Fruit fly (Drosophila melanogaster) whole organism, embryonic: ENCODE measurements around the gene Torsin.
A peak's percentile ranks its signal among the peaks of the same experiment; 100 is the strongest.

Source experiments
- CG13287 ChIP-seq: fragments of 200-800 bp; sonication (Bioruptor generic); IDR thresholded peaks from 2 replicates; pipeline ENCODE4 v1.3.6; 2022; ENCODE audit warnings: missing biosample characterization, missing genetic modification characterization; ENCODE audit not compliant: partially characterized antibody
- CG14441 ChIP-seq: fragments of 200-800 bp; sonication (Bioruptor generic); IDR thresholded peaks from 2 replicates; pipeline ENCODE4 v1.3.6; 2022; ENCODE audit warnings: missing biosample characterization, missing genetic modification characterization
- CG1647 ChIP-seq: fragments of 200-800 bp; sonication (Bioruptor generic); optimal IDR thresholded peaks from 3 replicates; lab custom pipeline; 2016; ENCODE audit warnings: missing biosample characterization, missing genetic modification characterization
- CG17802 ChIP-seq: fragments of 200-800 bp; sonication (Bioruptor generic); optimal IDR thresholded peaks from 2 replicates; lab custom pipeline; 2018; ENCODE audit warnings: missing biosample characterization, mild to moderate bottlenecking, missing genetic modification characterization, moderate library complexity
- CG17829 ChIP-seq: fragments of 200-800 bp; optimal IDR thresholded peaks from 2 replicates; lab custom pipeline; 2019; ENCODE audit warnings: missing biosample characterization, mild to moderate bottlenecking, missing genetic modification characterization, moderate library complexity
- CG31365 ChIP-seq: fragments of 200-800 bp; sonication (Bioruptor generic); optimal IDR thresholded peaks from 2 replicates; lab custom pipeline; 2018; ENCODE audit warnings: missing biosample characterization, mild to moderate bottlenecking, missing genetic modification characterization
- CG3281 ChIP-seq: fragments of 200-800 bp; sonication (Bioruptor generic); optimal IDR thresholded peaks from 3 replicates; lab custom pipeline; 2017; ENCODE audit warnings: missing biosample characterization, mild to moderate bottlenecking, missing genetic modification characterization
- CG3838 ChIP-seq: fragments of 200-800 bp; sonication (Bioruptor generic); optimal IDR thresholded peaks from 3 replicates; lab custom pipeline; 2016; ENCODE audit warnings: missing biosample characterization, missing genetic modification characterization
- CG3995 ChIP-seq: fragments of 200-800 bp; sonication (Bioruptor generic); optimal IDR thresholded peaks from 3 replicates; lab custom pipeline; 2016; ENCODE audit warnings: missing biosample characterization, missing genetic modification characterization
- CG4282 ChIP-seq: fragments of 200-800 bp; sonication (Bioruptor generic); optimal IDR thresholded peaks from 2 replicates; lab custom pipeline; 2016; ENCODE audit warnings: missing biosample characterization, missing genetic modification characterization
- CG43689 ChIP-seq: fragments of 200-800 bp; sonication (Bioruptor generic); IDR thresholded peaks from 2 replicates; pipeline ENCODE4 v1.3.6; 2022; ENCODE audit warnings: missing biosample characterization, missing genetic modification characterization
- CG4617 ChIP-seq: fragments of 200-800 bp; sonication (Bioruptor generic); optimal IDR thresholded peaks from 3 replicates; lab custom pipeline; 2016; ENCODE audit warnings: missing biosample characterization, missing genetic modification characterization, borderline replicate concordance
- CG6272 ChIP-seq: fragments of 200-800 bp; sonication (Bioruptor generic); IDR thresholded peaks from 2 replicates; pipeline ENCODE4 v1.3.6; 2022; ENCODE audit warnings: missing biosample characterization, missing genetic modification characterization
- CG7963 ChIP-seq: fragments of 200-800 bp; sonication (Bioruptor generic); IDR thresholded peaks from 3 replicates; pipeline ENCODE4 v1.3.6; 2022; ENCODE audit warnings: missing biosample characterization, missing genetic modification characterization; ENCODE audit not compliant: partially characterized antibody
- CG8290 ChIP-seq, 3 experiments: fragments of 200-800 bp; sonication (Bioruptor generic); optimal IDR thresholded peaks; 2 replicates each; lab custom pipeline; 2016 to 2019; ENCODE audit warnings: missing biosample characterization in 3 of 3, missing genetic modification characterization in 3 of 3, mild to moderate bottlenecking in 2 of 3, moderate library complexity in 1 of 3
- CG9797 ChIP-seq: fragments of 200-800 bp; sonication (Bioruptor generic); optimal IDR thresholded peaks from 3 replicates; lab custom pipeline; 2018; ENCODE audit warnings: missing biosample characterization, mild to moderate bottlenecking, missing genetic modification characterization
- Dp ChIP-seq: fragments of 200-800 bp; sonication (Bioruptor generic); optimal IDR thresholded peaks from 2 replicates; lab custom pipeline; 2018; ENCODE audit warnings: missing biosample characterization, mild to moderate bottlenecking, missing genetic modification characterization, moderate library complexity
- HHEX ChIP-seq: fragments of 200-800 bp; sonication (Bioruptor generic); optimal IDR thresholded peaks from 3 replicates; lab custom pipeline; 2017; ENCODE audit warnings: missing biosample characterization, mild to moderate bottlenecking, missing genetic modification characterization, missing genetic modification reagents
- HLH54F ChIP-seq: fragments of 200-800 bp; sonication (Bioruptor generic); optimal IDR thresholded peaks from 3 replicates; lab custom pipeline; 2016; ENCODE audit warnings: missing biosample characterization, missing genetic modification characterization
- Hmr ChIP-seq: fragments of 200-800 bp; sonication (Bioruptor generic); optimal IDR thresholded peaks from 3 replicates; lab custom pipeline; 2017; ENCODE audit warnings: mild to moderate bottlenecking, missing biosample characterization, missing genetic modification reagents, missing genetic modification characterization
- Hmx ChIP-seq: fragments of 200-800 bp; sonication (Bioruptor generic); optimal IDR thresholded peaks from 2 replicates; lab custom pipeline; 2016; ENCODE audit warnings: missing biosample characterization, missing genetic modification characterization
- Hr51 ChIP-seq, 2 experiments: fragments of 200-800 bp; sonication (Bioruptor generic); optimal IDR thresholded peaks; 2 replicates in 1 of 2; 3 replicates in 1 of 2; lab custom pipeline; 2016 to 2018; ENCODE audit warnings: missing biosample characterization in 2 of 2, missing genetic modification characterization in 2 of 2, mild to moderate bottlenecking in 1 of 2, moderate library complexity in 1 of 2
- Mes4 ChIP-seq: fragments of 200-800 bp; sonication (Bioruptor generic); optimal IDR thresholded peaks from 2 replicates; lab custom pipeline; 2016; ENCODE audit warnings: missing biosample characterization, missing genetic modification characterization
- NC2α ChIP-seq: fragments of 200-800 bp; sonication (Bioruptor generic); optimal IDR thresholded peaks from 2 replicates; lab custom pipeline; 2016; ENCODE audit warnings: missing biosample characterization, missing genetic modification characterization
- Pdp1 ChIP-seq, 2 experiments: fragments of 200-800 bp; sonication (Bioruptor generic); optimal IDR thresholded peaks; 3 replicates each; lab custom pipeline; 2016; ENCODE audit warnings: missing biosample characterization in 2 of 2, missing genetic modification characterization in 2 of 2, mild to moderate bottlenecking in 1 of 2, moderate library complexity in 1 of 2
- Ssrp ChIP-seq: fragments of 200-800 bp; sonication (Bioruptor generic); optimal IDR thresholded peaks from 2 replicates; lab custom pipeline; 2018; ENCODE audit warnings: missing biosample characterization, mild to moderate bottlenecking, missing genetic modification characterization, moderate library complexity
- TFAM ChIP-seq: fragments of 200-800 bp; sonication (Bioruptor generic); optimal IDR thresholded peaks from 2 replicates; lab custom pipeline; 2017; ENCODE audit warnings: missing biosample characterization, missing genetic modification characterization, inconsistent platforms
- YL-1 ChIP-seq: fragments of 200-800 bp; sonication (Bioruptor generic); optimal IDR thresholded peaks from 3 replicates; lab custom pipeline; 2017; ENCODE audit warnings: missing biosample characterization, mild to moderate bottlenecking, missing genetic modification characterization
- dimm ChIP-seq: fragments of 200-800 bp; sonication (Bioruptor generic); IDR thresholded peaks from 2 replicates; pipeline ENCODE4 v1.3.6; 2022; ENCODE audit warnings: missing biosample characterization, missing genetic modification characterization
- dm ChIP-seq: fragments of 200-800 bp; sonication (Bioruptor generic); optimal IDR thresholded peaks from 3 replicates; lab custom pipeline; 2016; ENCODE audit warnings: missing biosample characterization, missing genetic modification characterization
- ems ChIP-seq: fragments of 200-800 bp; sonication (Bioruptor generic); optimal IDR thresholded peaks from 3 replicates; lab custom pipeline; 2016; ENCODE audit warnings: missing biosample characterization, missing genetic modification characterization
- gce ChIP-seq: fragments of 200-800 bp; sonication (Bioruptor generic); IDR thresholded peaks from 3 replicates; pipeline ENCODE4 v1.3.6; 2022; ENCODE audit warnings: missing biosample characterization, missing genetic modification characterization
- gem ChIP-seq: fragments of 200-800 bp; sonication (Bioruptor generic); optimal IDR thresholded peaks from 2 replicates; lab custom pipeline; 2019; ENCODE audit warnings: missing biosample characterization, mild to moderate bottlenecking, missing genetic modification characterization, moderate library complexity
- gro ChIP-seq: fragments of 200-800 bp; sonication (Bioruptor generic); optimal IDR thresholded peaks from 2 replicates; lab custom pipeline; 2016; ENCODE audit warnings: missing biosample characterization, missing genetic modification characterization
- hth ChIP-seq: fragments of >200 bp; optimal IDR thresholded peaks from 2 replicates; lab custom pipeline; 2017; ENCODE audit warnings: inconsistent platforms
- inv ChIP-seq: fragments of 200-800 bp; sonication (Bioruptor generic); IDR thresholded peaks from 2 replicates; pipeline ENCODE4 v1.3.6; 2022; ENCODE audit warnings: missing biosample characterization, missing genetic modification characterization; ENCODE audit not compliant: partially characterized antibody
- jing ChIP-seq: fragments of 200-800 bp; sonication (Bioruptor generic); optimal IDR thresholded peaks from 2 replicates; lab custom pipeline; 2018; ENCODE audit warnings: missing biosample characterization, mild to moderate bottlenecking, missing genetic modification characterization
- lilli ChIP-seq: fragments of 200-800 bp; sonication (Bioruptor generic); optimal IDR thresholded peaks from 3 replicates; lab custom pipeline; 2016; ENCODE audit warnings: missing biosample characterization, missing genetic modification characterization
- lmd ChIP-seq: fragments of 200-800 bp; sonication (Bioruptor generic); IDR thresholded peaks from 2 replicates; pipeline ENCODE4 v1.3.6; 2022; ENCODE audit warnings: missing biosample characterization, missing genetic modification characterization
- mld ChIP-seq: fragments of 200-800 bp; sonication (Bioruptor generic); IDR thresholded peaks from 3 replicates; pipeline ENCODE4 v1.3.6; 2022; ENCODE audit warnings: missing biosample characterization, missing genetic modification characterization; ENCODE audit not compliant: partially characterized antibody
- pan ChIP-seq, 4 experiments: fragments of >200 bp in 3 of 4; fragments of 200-800 bp in 1 of 4; sonication (Bioruptor generic) in 1 of 4; optimal IDR thresholded peaks in 3 of 4; IDR thresholded peaks in 1 of 4; 2 replicates each; pipeline versions ENCODE4 v1.3.6 to Lab custom; 2017 to 2022; ENCODE audit warnings: missing biosample characterization in 2 of 4, missing genetic modification characterization in 2 of 4, mixed read lengths in 1 of 4
- peb ChIP-seq: fragments of 200-800 bp; sonication (Bioruptor generic); IDR thresholded peaks from 2 replicates; pipeline ENCODE4 v1.3.6; 2022; ENCODE audit warnings: missing biosample characterization, missing genetic modification characterization
- phol ChIP-seq: fragments of 200-800 bp; sonication (Bioruptor generic); optimal IDR thresholded peaks from 3 replicates; lab custom pipeline; 2018; ENCODE audit warnings: missing biosample characterization, mild to moderate bottlenecking, missing genetic modification characterization, moderate library complexity
- prd ChIP-seq, 3 experiments: fragments of >200 bp in 2 of 3; fragments of 200-800 bp in 1 of 3; sonication (Bioruptor generic) in 1 of 3; optimal IDR thresholded peaks in 2 of 3; IDR thresholded peaks in 1 of 3; 2 replicates in 2 of 3; 3 replicates in 1 of 3; pipeline versions ENCODE4 v1.3.6 to Lab custom; 2017 to 2022; ENCODE audit warnings: missing biosample characterization in 1 of 3, missing genetic modification characterization in 1 of 3
- row ChIP-seq: fragments of 200-800 bp; sonication (Bioruptor generic); IDR thresholded peaks from 3 replicates; pipeline ENCODE4 v1.3.6; 2022; ENCODE audit warnings: missing biosample characterization, missing genetic modification characterization
- ssp ChIP-seq: fragments of 200-800 bp; sonication (Bioruptor generic); IDR thresholded peaks from 2 replicates; pipeline ENCODE4 v1.3.6; 2022; ENCODE audit warnings: missing biosample characterization, missing genetic modification characterization
- tgo ChIP-seq: fragments of 200-800 bp; sonication (Bioruptor generic); IDR thresholded peaks from 3 replicates; pipeline ENCODE4 v1.3.6; 2022; ENCODE audit warnings: missing biosample characterization, missing genetic modification characterization
- vnd ChIP-seq: fragments of 200-800 bp; sonication (Bioruptor generic); IDR thresholded peaks from 3 replicates; pipeline ENCODE4 v1.3.6; 2022; ENCODE audit warnings: missing biosample characterization, missing genetic modification characterization; ENCODE audit not compliant: partially characterized antibody
- wdn ChIP-seq: fragments of 200-800 bp; sonication (Bioruptor generic); IDR thresholded peaks from 2 replicates; pipeline ENCODE4 v1.3.6; 2022; ENCODE audit warnings: missing biosample characterization, missing genetic modification characterization

The Torsin gene

dm6 chrX:4649751-4650150 is at the start of gene Torsin, which contains the start of gene Cbp80 (continued):
- TF ChIP-seq vnd (peak; percentile 93), gem (tag; lab: Kevin White, UChicago) (no peak), lmd (GFP tag; lab: Robert Waterston, UW) (0 out of 2 replicates have a peak, but pooled peaks have one; percentile 20), jing (GFP tag; lab: Kevin White, UChicago) (no peak), YL-1 (GFP tag; lab: Kevin White, UChicago) (peak; percentile 7), Pdp1 (GFP tag; optimal IDR thresholded peaks at IDR 0.05; lab: Kevin White, UChicago) (peak in 1 of 2 experiments; percentile 44), HLH54F (GFP tag; lab: Kevin White, UChicago) (no peak), TFAM (GFP tag; lab: Kevin White, UChicago) (no peak), CG3995 (peak; percentile 86), HHEX (GFP tag; lab: Kevin White, UChicago) (no peak), CG4282 (GFP tag; lab: Kevin White, UChicago) (no peak), CG4617 (GFP tag; lab: Kevin White, UChicago) (peak; percentile 12), Hmx (GFP tag; lab: Kevin White, UChicago) (no peak), peb (GFP tag; lab: Robert Waterston, UW) (0 out of 2 replicates have a peak, but pooled peaks have one; percentile 15), CG8290 (GFP tag; optimal IDR thresholded peaks at IDR 0.05; lab: Kevin White, UChicago) (no peak), CG8290 (tag; optimal IDR thresholded peaks at IDR 0.05; lab: Kevin White, UChicago) (no peak), CG14441 (GFP tag; lab: Robert Waterston, UW) (0 out of 2 replicates have a peak, but pooled peaks have one; percentile 31), hth (lab: Kevin White, UChicago) (no peak), lilli (peak; percentile 30), prd (optimal IDR thresholded peaks at IDR 0.05; lab: Kevin White, UChicago) (no peak), prd (GFP tag; IDR thresholded peaks at IDR 0.05; lab: Robert Waterston, UW) (peak; percentile 34; the same call in 2 of the 3 replicates), Ssrp (tag; lab: Kevin White, UChicago) (no peak), row (peak; percentile 70), CG13287 (peak; percentile 90), wdn (GFP tag; lab: Robert Waterston, UW) (no peak), Hr51 (GFP tag; optimal IDR thresholded peaks at IDR 0.05; lab: Kevin White, UChicago) (no peak), dimm (no peak), CG17802 (tag; lab: Kevin White, UChicago) (peak; percentile 58), CG7963 (GFP tag; lab: Robert Waterston, UW) (peak; percentile 81), CG3838 (no peak), gce (GFP tag; lab: Robert Waterston, UW) (no peak), phol (tag; lab: Kevin White, UChicago) (peak; percentile 34), CG9797 (peak; percentile 3), mld (peak; percentile 81), CG17829 (tag; lab: Kevin White, UChicago) (peak; percentile 11), gro (GFP tag; lab: Kevin White, UChicago) (no peak), CG1647 (no peak), pan (optimal IDR thresholded peaks at IDR 0.05; lab: Kevin White, UChicago) (no peak), pan (GFP tag; optimal IDR thresholded peaks at IDR 0.05 in 1 of 2, IDR thresholded peaks at IDR 0.05 in 1 of 2) (no peak), CG6272 (GFP tag; lab: Robert Waterston, UW) (no peak), CG3281 (no peak), Dp (GFP tag; lab: Kevin White, UChicago) (peak; percentile 46), inv (GFP tag; lab: Robert Waterston, UW) (peak; percentile 80), ems (GFP tag; lab: Kevin White, UChicago) (no peak), CG31365 (tag; lab: Kevin White, UChicago) (no peak), ssp (GFP tag; lab: Robert Waterston, UW) (0 out of 2 replicates have a peak, but pooled peaks have one; percentile 22), NC2α (GFP tag; lab: Kevin White, UChicago) (no peak), Mes4 (GFP tag; lab: Kevin White, UChicago) (no peak), CG43689 (no peak), Hmr (GFP tag; lab: Kevin White, UChicago) (no peak), dm (GFP tag; lab: Kevin White, UChicago) (peak; percentile 49), tgo (GFP tag; lab: Robert Waterston, UW) (no peak)
